Worm (Caenorhabditis elegans) whole organism, young adult: ENCODE data around the gene acl-9.

ENCODE experiments used
- lsy-27 ChIP-seq: sonication (generic microtip); optimal IDR thresholded peaks from 2 replicates; lab custom pipeline; 2017; ENCODE audit warnings: missing genetic modification characterization, mild to moderate bottlenecking, missing compliant biosample characterization, antibody characterized with exemption, missing genotype, borderline replicate concordance; ENCODE audit not compliant: insufficient read depth
- unc-62 ChIP-seq: fragments of 150-350 bp; optimal IDR thresholded peaks from 2 replicates; lab custom pipeline; 2014; ENCODE audit warnings: missing biosample characterization, missing genetic modification reagents, missing genetic modification characterization

DNA sequence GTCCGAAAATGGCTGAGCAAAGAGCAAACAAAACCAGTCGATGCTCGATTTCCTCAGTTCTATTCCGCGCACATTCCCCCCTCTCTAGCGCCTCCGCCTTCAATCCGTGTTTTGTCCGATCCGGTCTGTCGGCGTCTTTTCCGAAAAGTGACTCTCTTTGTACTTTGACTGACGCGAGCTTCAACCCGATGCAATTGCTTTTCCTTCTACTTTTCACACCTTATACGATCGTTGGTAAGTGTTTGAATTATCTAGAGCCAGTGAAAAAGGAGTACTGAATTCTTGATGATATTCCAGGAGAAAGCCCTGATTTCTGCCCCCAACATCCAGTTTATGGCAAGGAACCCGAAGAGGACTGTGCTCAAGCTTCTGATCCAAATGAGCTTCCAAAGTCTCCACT lies 38.0 kb upstream of the acl-9 start, which contains the start of gene cht-6:
- TF ChIP-seq lsy-27 (tag; lab: Kevin White, UChicago) (no peak), unc-62 (GFP tag; lab: Kevin White, UChicago) (no peak)
